Worm (Caenorhabditis elegans) whole organism, L3 larva: ENCODE data around the gene npr-36.

Source experiments
- ZK546.5 ChIP-seq: sonication (generic microtip); optimal IDR thresholded peaks from 2 replicates; lab custom pipeline; 2017; ENCODE audit warnings: missing biosample characterization, missing genetic modification characterization
- ceh-16 ChIP-seq: sonication (generic microtip); optimal IDR thresholded peaks from 2 replicates; lab custom pipeline; 2017; ENCODE audit warnings: missing biosample characterization, missing genetic modification characterization
- ceh-28 ChIP-seq: fragments of 150-350 bp; optimal IDR thresholded peaks from 2 replicates; lab custom pipeline; 2014; ENCODE audit warnings: missing biosample characterization, missing genetic modification reagents, missing genetic modification characterization
- ceh-82 ChIP-seq: fragments of 150-350 bp; optimal IDR thresholded peaks from 2 replicates; lab custom pipeline; 2014; ENCODE audit warnings: missing biosample characterization, missing genetic modification characterization
- ceh-9 ChIP-seq: sonication (generic microtip); optimal IDR thresholded peaks from 2 replicates; lab custom pipeline; 2018; ENCODE audit warnings: missing biosample characterization, missing genetic modification characterization
- daf-12 ChIP-seq: fragments of 150-350 bp; optimal IDR thresholded peaks from 2 replicates; lab custom pipeline; 2014; ENCODE audit warnings: missing biosample characterization, missing genetic modification reagents, missing genetic modification characterization
- elt-1 ChIP-seq: fragments of 150-350 bp; optimal IDR thresholded peaks from 2 replicates; lab custom pipeline; 2014; ENCODE audit warnings: missing biosample characterization, missing genetic modification characterization
- elt-2 ChIP-seq: sonication (generic microtip); optimal IDR thresholded peaks from 2 replicates; lab custom pipeline; 2016; ENCODE audit warnings: missing genetic modification reagents, mild to moderate bottlenecking, missing genetic modification characterization, missing compliant biosample characterization
- elt-3 ChIP-seq, 3 experiments: fragments of 150-350 bp in 1 of 3; sonication (generic microtip) in 2 of 3; optimal IDR thresholded peaks; 2 replicates in 2 of 3; 4 replicates in 1 of 3; lab custom pipeline; 2014 to 2017; ENCODE audit warnings: missing biosample characterization in 3 of 3, missing genetic modification characterization in 3 of 3
- fkh-2 ChIP-seq: fragments of 150-350 bp; optimal IDR thresholded peaks from 2 replicates; lab custom pipeline; 2014; ENCODE audit warnings: missing biosample characterization, missing genetic modification reagents, missing genetic modification characterization
- fos-1 ChIP-seq: fragments of 150-350 bp; optimal IDR thresholded peaks from 2 replicates; lab custom pipeline; 2014; ENCODE audit warnings: missing biosample characterization, missing genetic modification characterization
- hmg-11 ChIP-seq: sonication (generic microtip); optimal IDR thresholded peaks from 2 replicates; lab custom pipeline; 2016; ENCODE audit warnings: missing genetic modification characterization, missing compliant biosample characterization
- jun-1 ChIP-seq: fragments of 150-350 bp; optimal IDR thresholded peaks from 2 replicates; lab custom pipeline; 2014; ENCODE audit warnings: missing biosample characterization, missing genetic modification reagents, missing genetic modification characterization
- lin-15B ChIP-seq: fragments of 150-350 bp; optimal IDR thresholded peaks from 2 replicates; lab custom pipeline; 2014; ENCODE audit warnings: missing biosample characterization, missing genetic modification characterization
- mdl-1 ChIP-seq: fragments of 150-350 bp; optimal IDR thresholded peaks from 2 replicates; lab custom pipeline; 2014; ENCODE audit warnings: missing biosample characterization, missing genetic modification characterization
- mml-1 ChIP-seq: fragments of 150-350 bp; sonication (generic microtip); optimal IDR thresholded peaks from 3 replicates; lab custom pipeline; 2014; ENCODE audit warnings: missing biosample characterization, missing genetic modification characterization
- nfya-1 ChIP-seq: sonication (generic microtip); optimal IDR thresholded peaks from 2 replicates; lab custom pipeline; 2017; ENCODE audit warnings: missing genetic modification characterization, mild to moderate bottlenecking, missing compliant biosample characterization, antibody characterized with exemption, moderate library complexity; ENCODE audit not compliant: insufficient read depth
- nhr-11 ChIP-seq: fragments of 150-350 bp; optimal IDR thresholded peaks from 2 replicates; lab custom pipeline; 2014; ENCODE audit warnings: missing biosample characterization, missing genetic modification characterization
- nhr-23 ChIP-seq: fragments of 150-350 bp; optimal IDR thresholded peaks from 2 replicates; lab custom pipeline; 2014; ENCODE audit warnings: missing biosample characterization, missing genetic modification reagents, missing genetic modification characterization
- nhr-237 ChIP-seq: fragments of 150-350 bp; optimal IDR thresholded peaks from 2 replicates; lab custom pipeline; 2014; ENCODE audit warnings: missing biosample characterization, missing genetic modification characterization
- nhr-28 ChIP-seq: fragments of 150-350 bp; optimal IDR thresholded peaks from 2 replicates; lab custom pipeline; 2014; ENCODE audit warnings: missing biosample characterization, missing genetic modification characterization
- nhr-43 ChIP-seq: sonication (generic microtip); optimal IDR thresholded peaks from 2 replicates; lab custom pipeline; 2016; ENCODE audit warnings: mild to moderate bottlenecking, missing genetic modification characterization, missing compliant biosample characterization; ENCODE audit not compliant: poor library complexity, severe bottlenecking
- nhr-67 ChIP-seq: fragments of 150-350 bp; optimal IDR thresholded peaks from 2 replicates; lab custom pipeline; 2014; ENCODE audit warnings: missing biosample characterization, missing genetic modification characterization
- pha-4 ChIP-seq: fragments of 150-350 bp; optimal IDR thresholded peaks from 2 replicates; lab custom pipeline; 2014; ENCODE audit warnings: missing biosample characterization, missing genetic modification reagents, missing genetic modification characterization
- pqm-1 ChIP-seq: fragments of 150-350 bp; optimal IDR thresholded peaks from 2 replicates; lab custom pipeline; 2017; ENCODE audit warnings: missing biosample characterization, missing genetic modification characterization, inconsistent platforms
- sea-2 ChIP-seq: fragments of 150-350 bp; sonication (generic microtip); optimal IDR thresholded peaks from 4 replicates; lab custom pipeline; 2014; ENCODE audit warnings: missing biosample characterization, missing genetic modification reagents, missing genetic modification characterization
- snpc-4 ChIP-seq: fragments of 150-350 bp; optimal IDR thresholded peaks from 2 replicates; lab custom pipeline; 2014; ENCODE audit warnings: missing biosample characterization, missing genetic modification characterization
- tbx-2 ChIP-seq: sonication (generic microtip); optimal IDR thresholded peaks from 2 replicates; lab custom pipeline; 2016; ENCODE audit warnings: mild to moderate bottlenecking, missing genetic modification characterization, missing compliant biosample characterization
- unc-62 ChIP-seq: fragments of 150-350 bp; sonication (generic microtip); optimal IDR thresholded peaks from 4 replicates; lab custom pipeline; 2014; ENCODE audit warnings: missing biosample characterization, missing genetic modification reagents, missing genetic modification characterization
- zag-1 ChIP-seq: fragments of 150-350 bp; optimal IDR thresholded peaks from 2 replicates; lab custom pipeline; 2014; ENCODE audit warnings: missing biosample characterization, missing genetic modification characterization
- ztf-11 ChIP-seq: fragments of 150-350 bp; optimal IDR thresholded peaks from 2 replicates; lab custom pipeline; 2014; ENCODE audit warnings: missing biosample characterization, missing genetic modification characterization
- ztf-4 ChIP-seq: fragments of 150-350 bp; optimal IDR thresholded peaks from 2 replicates; lab custom pipeline; 2014; ENCODE audit warnings: missing biosample characterization, missing genetic modification characterization

npr-36 gene

ce11 chrX:17375877-17376276, 16.3 kb downstream of the npr-36 start:
- TF ChIP-seq jun-1 (tag; lab: Kevin White, UChicago), result no peak
- TF ChIP-seq tbx-2 (tag; lab: Kevin White, UChicago), result no peak
- TF ChIP-seq elt-2 (tag; lab: Kevin White, UChicago), result peak; percentile 89
- TF ChIP-seq unc-62 (GFP tag; lab: Kevin White, UChicago), result no peak
- no peak for TF ChIP-seq nhr-23 (tag; lab: Kevin White, UChicago)
- TF ChIP-seq sea-2 (GFP tag; lab: Kevin White, UChicago), result no peak
- TF ChIP-seq pha-4 (tag; lab: Kevin White, UChicago), result peak; percentile 31
- TF ChIP-seq lin-15B (tag; lab: Kevin White, UChicago), result no peak
- TF ChIP-seq pqm-1 (tag; lab: Kevin White, UChicago), result peak; percentile 56

DNA sequence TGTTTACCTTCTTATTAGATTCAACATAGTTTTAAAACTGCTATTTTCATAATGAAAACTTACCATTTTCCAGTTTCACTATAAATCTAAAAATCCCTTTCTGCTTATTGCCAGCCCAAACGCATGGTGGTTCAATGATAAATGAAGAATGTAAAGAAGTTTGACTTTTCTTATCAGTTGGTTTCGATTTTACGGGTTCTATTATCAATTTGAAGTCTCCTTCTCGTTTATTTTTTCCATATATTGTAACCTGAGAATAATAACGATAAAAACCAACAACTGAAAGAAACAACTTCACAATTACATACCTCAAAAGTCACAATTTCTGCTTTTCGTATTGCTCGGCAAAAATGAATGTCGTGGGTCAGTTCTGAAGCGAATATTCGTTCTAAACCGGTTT, 19.4 kb downstream of the npr-36 start:
- peak; percentile 56 for TF ChIP-seq elt-2 (tag; lab: Kevin White, UChicago)
- TF ChIP-seq nfya-1, result no peak
- TF ChIP-seq pha-4 (tag; lab: Kevin White, UChicago), result no peak

- TF ChIP-seq ceh-82 (tag; lab: Kevin White, UChicago) (no peak), lin-15B (tag; lab: Kevin White, UChicago) (no peak), elt-2 (tag; lab: Kevin White, UChicago) (no peak), ceh-16 (no peak), sea-2 (GFP tag; lab: Kevin White, UChicago) (no peak), ztf-11 (tag; lab: Kevin White, UChicago) (no peak), mml-1 (tag; lab: Kevin White, UChicago) (no peak), mdl-1 (tag; lab: Kevin White, UChicago) (no peak), nhr-23 (tag; lab: Kevin White, UChicago) (no peak), daf-12 (tag; lab: Kevin White, UChicago) (no peak), hmg-11 (tag; lab: Kevin White, UChicago) (no peak), nhr-67 (tag; lab: Kevin White, UChicago) (no peak), ceh-28 (tag; lab: Kevin White, UChicago) (no peak), elt-1 (tag; lab: Kevin White, UChicago) (no peak), nfya-1 (no peak), zag-1 (tag; lab: Kevin White, UChicago) (no peak), fkh-2 (no peak)
Measured at ce11 chrX:17379675-17380074, 20.1 kb downstream of the npr-36 start, which contains the start of gene F10D7.10. F10D7.10 (minus strand) TSS chrX:17379775.

DNA sequence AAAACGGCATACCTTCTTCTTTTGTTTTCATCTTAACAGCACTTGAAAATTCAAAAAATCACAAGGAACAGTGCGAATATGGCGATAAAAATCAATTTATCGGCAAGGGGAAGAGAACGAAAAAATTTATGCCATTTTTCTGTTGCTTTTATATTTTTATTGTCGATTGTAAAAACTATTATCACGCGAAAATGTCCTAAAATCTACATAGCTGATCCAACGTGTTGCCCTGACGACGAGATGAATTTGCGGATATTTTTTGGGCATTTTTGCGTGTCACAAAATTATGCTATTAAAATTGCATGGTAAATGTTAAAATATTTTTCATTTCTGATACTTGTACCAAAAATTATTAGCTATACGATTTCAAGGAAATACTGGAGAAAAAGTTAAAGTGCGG, 22.4 kb downstream of the npr-36 start, which contains the start of gene F10D7.4:
Gene F10D7.4 (minus strand): TSS at position 101 of the 400 bp plus-strand sequence.
- TF ChIP-seq pha-4 (tag; lab: Kevin White, UChicago) (no peak), tbx-2 (tag; lab: Kevin White, UChicago) (no peak), elt-3 (tag; optimal IDR thresholded peaks at IDR 0.05; lab: Kevin White, UChicago) (no peak), ceh-28 (tag; lab: Kevin White, UChicago) (no peak), nhr-28 (tag; lab: Kevin White, UChicago) (no peak), ZK546.5 (tag; lab: Kevin White, UChicago) (no peak), pqm-1 (tag; lab: Kevin White, UChicago) (no peak), snpc-4 (tag; lab: Kevin White, UChicago) (no peak), ztf-4 (tag; lab: Kevin White, UChicago) (no peak), mml-1 (tag; lab: Kevin White, UChicago) (no peak), ceh-9 (tag; lab: Kevin White, UChicago) (no peak), lin-15B (tag; lab: Kevin White, UChicago) (no peak), nhr-11 (no peak), fkh-2 (no peak)
- TF ChIP-seq, all 47 proteins: peak for 0

DNA sequence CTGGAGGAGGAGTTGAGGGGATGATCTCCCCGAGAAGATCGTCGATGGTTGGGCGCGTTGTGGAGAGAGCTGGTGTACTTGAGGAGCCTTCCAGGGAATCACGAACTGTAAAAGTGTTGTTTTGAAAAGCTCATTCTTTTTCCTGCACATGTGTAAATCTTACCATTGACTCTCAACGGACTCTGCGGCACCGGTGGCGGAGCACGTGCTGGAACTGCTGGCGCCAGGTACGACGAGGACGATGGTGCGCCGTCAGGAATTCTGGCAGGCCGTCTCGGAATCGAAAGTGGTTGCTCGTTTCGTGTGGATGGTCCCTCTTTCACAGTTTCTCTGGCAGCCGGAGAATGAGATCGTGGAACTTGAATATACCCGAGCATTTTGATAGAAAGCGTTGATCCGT, 24.8 kb downstream of the npr-36 start:
- TF ChIP-seq nhr-237 (tag; lab: Kevin White, UChicago), result no peak
- TF ChIP-seq fos-1, result no peak
- no peak for TF ChIP-seq sea-2 (GFP tag; lab: Kevin White, UChicago)
- TF ChIP-seq nfya-1, result no peak
- no peak for TF ChIP-seq nhr-43 (tag; lab: Kevin White, UChicago)
- TF ChIP-seq mml-1 (tag; lab: Kevin White, UChicago), result no peak
- TF ChIP-seq jun-1 (tag; lab: Kevin White, UChicago), result no peak
